Fruit fly (Drosophila melanogaster) Kc167 (cell line): ENCODE data around the gene capt.

ENCODE experiments used
- psq ChIP-seq: fragments of >200 bp; optimal IDR thresholded peaks from 2 replicates; lab custom pipeline; 2017; ENCODE audit warnings: missing external identifiers
- ttk ChIP-seq: sonication (Bioruptor generic); optimal IDR thresholded peaks from 2 replicates; lab custom pipeline; 2017; ENCODE audit warnings: missing external identifiers

dm6 chr2L:1156592-1157249 is 1.3 kb downstream of the capt start:
- no peak for TF ChIP-seq ttk
- no peak for TF ChIP-seq psq (lab: Kevin White, UChicago)
